Fruit fly (Drosophila melanogaster) whole organism: ENCODE measurements around the gene CG15564.

Source experiments
- EcR ChIP-seq, 2 experiments: fragments of >200 bp; optimal IDR thresholded peaks; 2 replicates each; lab custom pipeline; 2017; ENCODE audit warnings: missing biosample characterization in 2 of 2, missing genetic modification characterization in 2 of 2, missing genetic modification reagents in 2 of 2
- psq ChIP-seq: fragments of >200 bp; optimal IDR thresholded peaks from 2 replicates; lab custom pipeline; 2017

dm6 chr3R:31263934-31264333, 28.8 kb upstream of the CG15564 start:
- TF ChIP-seq EcR (GFP tag; optimal IDR thresholded peaks at IDR 0.05; lab: Kevin White, UChicago): no peak
- no peak for TF ChIP-seq psq (lab: Kevin White, UChicago)
